Worm (Caenorhabditis elegans) whole organism, L4 larva: ENCODE results near the gene col-114.

Source experiments
- ceh-28 ChIP-seq: fragments of 150-350 bp; optimal IDR thresholded peaks from 2 replicates; lab custom pipeline; 2014; ENCODE audit warnings: missing biosample characterization, missing genetic modification reagents, missing genetic modification characterization
- jun-1 ChIP-seq: fragments of 150-350 bp; optimal IDR thresholded peaks from 2 replicates; lab custom pipeline; 2014; ENCODE audit warnings: missing biosample characterization, missing genetic modification reagents, missing genetic modification characterization
- mdl-1 ChIP-seq, 2 experiments: fragments of 150-350 bp in 1 of 2; sonication (generic microtip) in 1 of 2; optimal IDR thresholded peaks; 2 replicates each; lab custom pipeline; 2014 to 2017; ENCODE audit warnings: missing biosample characterization in 2 of 2, missing genetic modification characterization in 2 of 2
- nhr-11 ChIP-seq: fragments of 150-350 bp; optimal IDR thresholded peaks from 2 replicates; lab custom pipeline; 2014; ENCODE audit warnings: missing biosample characterization, missing genetic modification characterization
- zfp-3 ChIP-seq: fragments of 200-800 bp; sonication (Bioruptor generic); conservative IDR thresholded peaks from 2 replicates; pipeline ENCODE4 v1.3.6; 2022; ENCODE audit warnings: missing genetic modification reagents, missing genetic modification characterization, missing compliant biosample characterization

- TF ChIP-seq ceh-28: no peak
- no peak for TF ChIP-seq jun-1 (tag; lab: Kevin White, UChicago)
- TF ChIP-seq nhr-11: no peak
- no peak for TF ChIP-seq zfp-3 (GFP tag; lab: Robert Waterston, UW)
- TF ChIP-seq mdl-1 (tag; optimal IDR thresholded peaks at IDR 0.05; lab: Kevin White, UChicago): no peak
Observed at ce11 chrIV:7205969-7206368, 40.5 kb downstream of the col-114 start, which contains the start of gene kcc-1.
